Fruit fly (Drosophila melanogaster) whole organism, embryonic: ENCODE data around the gene KdelR.

ENCODE experiments used
- Bdp1 ChIP-seq: fragments of 200-800 bp; sonication (Bioruptor generic); optimal IDR thresholded peaks from 3 replicates; lab custom pipeline; 2016; ENCODE audit warnings: missing biosample characterization, missing genetic modification characterization
- CG10959 ChIP-seq: fragments of 200-800 bp; sonication (Bioruptor generic); IDR thresholded peaks from 2 replicates; pipeline ENCODE4 v1.3.6; 2022; ENCODE audit warnings: missing biosample characterization, missing genetic modification characterization
- CG11696 ChIP-seq: fragments of 200-800 bp; sonication (Bioruptor generic); IDR thresholded peaks from 2 replicates; pipeline ENCODE4 v1.3.6; 2022; ENCODE audit warnings: missing biosample characterization, missing genetic modification characterization
- CG12299 ChIP-seq: fragments of 200-800 bp; sonication (Bioruptor generic); optimal IDR thresholded peaks from 2 replicates; lab custom pipeline; 2018; ENCODE audit warnings: missing biosample characterization, mild to moderate bottlenecking, missing genetic modification characterization
- CG13775 ChIP-seq: fragments of 200-800 bp; sonication (Bioruptor generic); optimal IDR thresholded peaks from 3 replicates; lab custom pipeline; 2017; ENCODE audit warnings: missing biosample characterization, mild to moderate bottlenecking, missing genetic modification characterization
- CG14441 ChIP-seq: fragments of 200-800 bp; sonication (Bioruptor generic); IDR thresholded peaks from 2 replicates; pipeline ENCODE4 v1.3.6; 2022; ENCODE audit warnings: missing biosample characterization, missing genetic modification characterization
- CG14667 ChIP-seq: fragments of 200-800 bp; sonication (Bioruptor generic); IDR thresholded peaks from 2 replicates; pipeline ENCODE4 v1.3.6; 2022; ENCODE audit warnings: missing biosample characterization, missing genetic modification characterization
- CG1603 ChIP-seq: fragments of 200-800 bp; sonication (Bioruptor generic); optimal IDR thresholded peaks from 2 replicates; lab custom pipeline; 2019; ENCODE audit warnings: missing biosample characterization, mild to moderate bottlenecking, missing genetic modification characterization, moderate library complexity
- CG16813 ChIP-seq: fragments of 200-800 bp; sonication (Bioruptor generic); IDR thresholded peaks from 3 replicates; pipeline ENCODE4 v1.3.6; 2022; ENCODE audit warnings: missing biosample characterization, missing genetic modification characterization; ENCODE audit not compliant: partially characterized antibody
- CG18011 ChIP-seq: fragments of 200-800 bp; sonication (Bioruptor generic); optimal IDR thresholded peaks from 2 replicates; lab custom pipeline; 2017; ENCODE audit warnings: missing biosample characterization, missing genetic modification characterization, mild to moderate bottlenecking, moderate library complexity, missing genotype
- CG1832 ChIP-seq: fragments of 200-800 bp; sonication (Bioruptor generic); optimal IDR thresholded peaks from 2 replicates; lab custom pipeline; 2017; ENCODE audit warnings: missing biosample characterization, mild to moderate bottlenecking, missing genetic modification characterization, inconsistent platforms
- CG34376 ChIP-seq: fragments of 200-800 bp; sonication (Bioruptor generic); optimal IDR thresholded peaks from 2 replicates; lab custom pipeline; 2018; ENCODE audit warnings: missing biosample characterization, mild to moderate bottlenecking, missing genetic modification characterization
- CG4328 ChIP-seq: fragments of 200-800 bp; sonication (Bioruptor generic); optimal IDR thresholded peaks from 3 replicates; lab custom pipeline; 2017; ENCODE audit warnings: missing biosample characterization, missing genetic modification reagents, missing genetic modification characterization
- CG43689 ChIP-seq: fragments of 200-800 bp; sonication (Bioruptor generic); IDR thresholded peaks from 2 replicates; pipeline ENCODE4 v1.3.6; 2022; ENCODE audit warnings: missing biosample characterization, missing genetic modification characterization
- CG6654 ChIP-seq: fragments of 200-800 bp; sonication (Bioruptor generic); optimal IDR thresholded peaks from 2 replicates; lab custom pipeline; 2017; ENCODE audit warnings: missing biosample characterization, mild to moderate bottlenecking, missing genetic modification characterization
- CG7963 ChIP-seq: fragments of 200-800 bp; sonication (Bioruptor generic); IDR thresholded peaks from 3 replicates; pipeline ENCODE4 v1.3.6; 2022; ENCODE audit warnings: missing biosample characterization, missing genetic modification characterization; ENCODE audit not compliant: partially characterized antibody
- CG8290 ChIP-seq, 3 experiments: fragments of 200-800 bp; sonication (Bioruptor generic); optimal IDR thresholded peaks; 2 replicates each; lab custom pipeline; 2016 to 2019; ENCODE audit warnings: missing biosample characterization in 3 of 3, missing genetic modification characterization in 3 of 3, mild to moderate bottlenecking in 2 of 3, moderate library complexity in 1 of 3
- CG9727 ChIP-seq: fragments of 200-800 bp; sonication (Bioruptor generic); optimal IDR thresholded peaks from 3 replicates; lab custom pipeline; 2017; ENCODE audit warnings: missing biosample characterization, mild to moderate bottlenecking, missing genetic modification characterization
- Dad ChIP-seq: fragments of 200-800 bp; sonication (Bioruptor generic); optimal IDR thresholded peaks from 3 replicates; lab custom pipeline; 2016; ENCODE audit warnings: missing biosample characterization, missing genetic modification characterization
- Deaf1 ChIP-seq: fragments of 200-800 bp; optimal IDR thresholded peaks from 3 replicates; lab custom pipeline; 2019; ENCODE audit warnings: missing biosample characterization, mild to moderate bottlenecking, missing genetic modification characterization, moderate library complexity
- Eip74EF ChIP-seq, 2 experiments: fragments of 200-800 bp in 1 of 2; fragments of >200 bp in 1 of 2; sonication (Bioruptor generic) in 1 of 2; optimal IDR thresholded peaks; 2 replicates each; lab custom pipeline; 2017 to 2019; ENCODE audit warnings: missing biosample characterization in 2 of 2, missing genetic modification characterization in 2 of 2, mild to moderate bottlenecking in 1 of 2, moderate library complexity in 1 of 2
- H2.0 ChIP-seq: fragments of 200-800 bp; sonication (Bioruptor generic); IDR thresholded peaks from 2 replicates; pipeline ENCODE4 v1.3.6; 2022; ENCODE audit warnings: missing biosample characterization, missing genetic modification characterization
- HLHmδ ChIP-seq: fragments of 200-800 bp; sonication (Bioruptor generic); optimal IDR thresholded peaks from 2 replicates; lab custom pipeline; 2018; ENCODE audit warnings: missing biosample characterization, mild to moderate bottlenecking, missing genetic modification characterization, moderate library complexity
- Jarid2 ChIP-seq: fragments of 200-800 bp; sonication (Bioruptor generic); optimal IDR thresholded peaks from 3 replicates; lab custom pipeline; 2017; ENCODE audit warnings: mild to moderate bottlenecking, missing biosample characterization, missing genetic modification reagents, missing genetic modification characterization
- Lhr ChIP-seq: fragments of 200-800 bp; sonication (Bioruptor generic); optimal IDR thresholded peaks from 3 replicates; lab custom pipeline; 2017; ENCODE audit warnings: mild to moderate bottlenecking, missing biosample characterization, missing genetic modification reagents, missing genetic modification characterization
- Meics ChIP-seq: fragments of 200-800 bp; sonication (Bioruptor generic); optimal IDR thresholded peaks from 2 replicates; lab custom pipeline; 2017; ENCODE audit warnings: missing biosample characterization, mild to moderate bottlenecking, missing genetic modification characterization
- NC2β ChIP-seq: fragments of 200-800 bp; sonication (Bioruptor generic); optimal IDR thresholded peaks from 2 replicates; lab custom pipeline; 2016; ENCODE audit warnings: missing biosample characterization, missing genetic modification characterization
- NFAT ChIP-seq: fragments of 200-800 bp; sonication (Bioruptor generic); IDR thresholded peaks from 2 replicates; pipeline ENCODE4 v1.3.6; 2022; ENCODE audit warnings: missing biosample characterization, missing genetic modification characterization
- Ravus ChIP-seq: fragments of 200-800 bp; sonication (Bioruptor generic); IDR thresholded peaks from 2 replicates; pipeline ENCODE4 v1.3.6; 2022; ENCODE audit warnings: missing biosample characterization, missing genetic modification characterization
- YL-1 ChIP-seq: fragments of 200-800 bp; sonication (Bioruptor generic); optimal IDR thresholded peaks from 3 replicates; lab custom pipeline; 2017; ENCODE audit warnings: missing biosample characterization, mild to moderate bottlenecking, missing genetic modification characterization
- al ChIP-seq: fragments of 200-800 bp; sonication (Bioruptor generic); IDR thresholded peaks from 2 replicates; pipeline ENCODE4 v1.3.6; 2022; ENCODE audit warnings: missing biosample characterization, missing genetic modification characterization
- ash1 ChIP-seq: fragments of 200-800 bp; sonication (Bioruptor generic); optimal IDR thresholded peaks from 2 replicates; lab custom pipeline; 2018; ENCODE audit warnings: missing biosample characterization, mild to moderate bottlenecking, missing genetic modification characterization
- br ChIP-seq: fragments of >200 bp; optimal IDR thresholded peaks from 2 replicates; lab custom pipeline; 2017
- chm ChIP-seq: fragments of 200-800 bp; sonication (Bioruptor generic); IDR thresholded peaks from 2 replicates; pipeline ENCODE4 v1.3.6; 2022; ENCODE audit warnings: missing biosample characterization, missing genetic modification characterization
- croc ChIP-seq: fragments of 200-800 bp; sonication (Bioruptor generic); conservative IDR thresholded peaks from 3 replicates; pipeline ENCODE4 v1.3.6; 2022; ENCODE audit warnings: missing biosample characterization, missing genetic modification characterization
- dysf ChIP-seq: fragments of 200-800 bp; sonication (Bioruptor generic); IDR thresholded peaks from 3 replicates; pipeline ENCODE4 v1.3.6; 2022; ENCODE audit warnings: missing biosample characterization, missing genetic modification characterization
- fd102C ChIP-seq: fragments of 200-800 bp; sonication (Bioruptor generic); optimal IDR thresholded peaks from 2 replicates; lab custom pipeline; 2018; ENCODE audit warnings: missing biosample characterization, mild to moderate bottlenecking, missing genetic modification characterization, moderate library complexity
- fd3F ChIP-seq: fragments of 200-800 bp; sonication (Bioruptor generic); optimal IDR thresholded peaks from 2 replicates; lab custom pipeline; 2018; ENCODE audit warnings: missing biosample characterization, mild to moderate bottlenecking, missing genetic modification characterization, moderate library complexity
- gcm2 ChIP-seq: fragments of 200-800 bp; sonication (Bioruptor generic); optimal IDR thresholded peaks from 2 replicates; lab custom pipeline; 2016; ENCODE audit warnings: missing biosample characterization, missing genetic modification characterization
- hkb ChIP-seq, 2 experiments: fragments of 200-800 bp in 1 of 2; fragments of >200 bp in 1 of 2; sonication (Bioruptor generic) in 1 of 2; IDR thresholded peaks in 1 of 2; optimal IDR thresholded peaks in 1 of 2; 2 replicates each; pipeline versions ENCODE4 v1.3.6 to Lab custom; 2017 to 2022; ENCODE audit warnings: missing biosample characterization in 1 of 2, missing genetic modification characterization in 1 of 2
- nerfin-2 ChIP-seq: fragments of 200-800 bp; sonication (Bioruptor generic); IDR thresholded peaks from 2 replicates; pipeline ENCODE4 v1.3.6; 2022; ENCODE audit warnings: missing biosample characterization, missing genetic modification characterization; ENCODE audit not compliant: partially characterized antibody
- nom ChIP-seq: fragments of 200-800 bp; sonication (Bioruptor generic); optimal IDR thresholded peaks from 2 replicates; lab custom pipeline; 2017; ENCODE audit warnings: missing biosample characterization, missing genetic modification characterization, mild to moderate bottlenecking, moderate library complexity, missing genetic modification reagents
- peb ChIP-seq: fragments of 200-800 bp; sonication (Bioruptor generic); IDR thresholded peaks from 2 replicates; pipeline ENCODE4 v1.3.6; 2022; ENCODE audit warnings: missing biosample characterization, missing genetic modification characterization
- slp2 ChIP-seq: fragments of 200-800 bp; sonication (Bioruptor generic); optimal IDR thresholded peaks from 2 replicates; lab custom pipeline; 2016; ENCODE audit warnings: missing biosample characterization, missing genetic modification characterization
- sob ChIP-seq: fragments of 200-800 bp; sonication (Bioruptor generic); IDR thresholded peaks from 2 replicates; pipeline ENCODE4 v1.3.6; 2022; ENCODE audit warnings: missing biosample characterization, missing genetic modification characterization
- sqz ChIP-seq: fragments of 200-800 bp; sonication (Bioruptor generic); optimal IDR thresholded peaks from 3 replicates; lab custom pipeline; 2018; ENCODE audit warnings: missing biosample characterization, mild to moderate bottlenecking, missing genetic modification characterization
- tio ChIP-seq: fragments of 200-800 bp; sonication (Bioruptor generic); optimal IDR thresholded peaks from 2 replicates; lab custom pipeline; 2017; ENCODE audit warnings: missing biosample characterization, missing genetic modification characterization, inconsistent platforms
- twi ChIP-seq: fragments of 200-800 bp; optimal IDR thresholded peaks from 2 replicates; lab custom pipeline; 2019; ENCODE audit warnings: missing biosample characterization, mild to moderate bottlenecking, missing genetic modification characterization, moderate library complexity

KdelR gene

dm6 chr2L:10430802-10431476 is 4.3 kb downstream of the KdelR start, which contains the start of the genes Bug22 and TfIIB (continued):
- TF ChIP-seq CG11696 (GFP tag; lab: Robert Waterston, UW), result no peak
- TF ChIP-seq br (lab: Kevin White, UChicago), result no peak
- no peak for TF ChIP-seq peb (GFP tag; lab: Robert Waterston, UW)
- TF ChIP-seq slp2 (GFP tag; lab: Kevin White, UChicago), result peak; percentile 57
- peak in 1 of 2 experiments; percentile 56 for TF ChIP-seq Eip74EF (GFP tag; optimal IDR thresholded peaks at IDR 0.05; lab: Kevin White, UChicago)
- TF ChIP-seq CG6654, result no peak
- TF ChIP-seq Meics, result peak; percentile 74
- TF ChIP-seq CG14441, result peak; percentile 70
- TF ChIP-seq nerfin-2 (GFP tag; lab: Robert Waterston, UW), result no peak
- TF ChIP-seq CG12299 (tag; lab: Kevin White, UChicago), result peak; percentile 28
- TF ChIP-seq tio (GFP tag; lab: Kevin White, UChicago), result no peak
- peak; percentile 19; the same call in 1 of the 2 replicates for TF ChIP-seq Ravus (GFP tag; lab: Robert Waterston, UW)
- TF ChIP-seq CG14667 (GFP tag; lab: Robert Waterston, UW), result peak; percentile 62
- peak; percentile 72 for TF ChIP-seq CG9727 (GFP tag; lab: Kevin White, UChicago)
- TF ChIP-seq CG7963 (GFP tag; lab: Robert Waterston, UW), result no peak
- TF ChIP-seq CG1832, result no peak
- TF ChIP-seq ash1 (GFP tag; lab: Kevin White, UChicago), result no peak
- TF ChIP-seq al (GFP tag; lab: Robert Waterston, UW), result no peak
- TF ChIP-seq gcm2 (GFP tag; lab: Kevin White, UChicago), result no peak
- peak; percentile 44 for TF ChIP-seq CG4328
- 0 out of 3 replicates have a peak, but pooled peaks have one; percentile 36 for TF ChIP-seq CG16813 (GFP tag; lab: Robert Waterston, UW)
- TF ChIP-seq dysf (GFP tag; lab: Robert Waterston, UW), result peak; percentile 63; the same call in 2 of the 3 replicates
- TF ChIP-seq CG8290 (GFP tag; optimal IDR thresholded peaks at IDR 0.05; lab: Kevin White, UChicago), result peak; percentile 78
- peak; percentile 90 to 92 for TF ChIP-seq CG8290 (tag; optimal IDR thresholded peaks at IDR 0.05; lab: Kevin White, UChicago)
- TF ChIP-seq CG1603, result peak; percentile 99
- no peak for TF ChIP-seq Deaf1
- TF ChIP-seq YL-1, result peak; percentile 34
- no peak for TF ChIP-seq CG10959
- TF ChIP-seq twi (tag; lab: Kevin White, UChicago), result peak; percentile 32
- peak; percentile 30 for TF ChIP-seq HLHmδ (GFP tag; lab: Kevin White, UChicago)
- peak; percentile 61 for TF ChIP-seq CG18011
- TF ChIP-seq Jarid2 (GFP tag; lab: Kevin White, UChicago), result no peak
- no peak for TF ChIP-seq hkb (optimal IDR thresholded peaks at IDR 0.05; lab: Kevin White, UChicago)
- peak; percentile 75 for TF ChIP-seq hkb (GFP tag; IDR thresholded peaks at IDR 0.05; lab: Robert Waterston, UW)
- peak; percentile 26 for TF ChIP-seq Lhr (GFP tag; lab: Kevin White, UChicago)
- TF ChIP-seq Bdp1, result peak; percentile 27
- TF ChIP-seq H2.0 (GFP tag; lab: Robert Waterston, UW), result peak; percentile 64
- TF ChIP-seq sqz (GFP tag; lab: Kevin White, UChicago), result peak; percentile 76
- peak; percentile 76; the same call in 1 of the 2 replicates for TF ChIP-seq NFAT
- peak; percentile 62 for TF ChIP-seq nom (GFP tag; lab: Kevin White, UChicago)
- peak; percentile 41 for TF ChIP-seq CG34376 (GFP tag; lab: Kevin White, UChicago)
- TF ChIP-seq chm, result peak; percentile 65; the same call in 1 of the 2 replicates
- no peak for TF ChIP-seq CG43689
- TF ChIP-seq Dad (GFP tag; lab: Kevin White, UChicago), result peak; percentile 39
- peak; percentile 61 for TF ChIP-seq fd3F
- peak; percentile 70 for TF ChIP-seq NC2β (GFP tag; lab: Kevin White, UChicago)
- TF ChIP-seq CG13775 (GFP tag; lab: Kevin White, UChicago), result peak; percentile 77
- no peak for TF ChIP-seq croc (GFP tag; lab: Robert Waterston, UW)
- TF ChIP-seq sob (GFP tag; lab: Robert Waterston, UW), result peak; percentile 68
- TF ChIP-seq fd102C (GFP tag; lab: Kevin White, UChicago), result no peak
